Worm (Caenorhabditis elegans) whole organism, L1 larva: Measurements from ENCODE around the gene ZK354.3.

ENCODE experiments used
- C16A3.4 ChIP-seq: fragments of 150-350 bp; optimal IDR thresholded peaks from 2 replicates; lab custom pipeline; 2014; ENCODE audit warnings: missing biosample characterization, missing genetic modification characterization
- ceh-63 ChIP-seq: fragments of 200-800 bp; sonication (Bioruptor generic); optimal IDR thresholded peaks from 2 replicates; lab custom pipeline; 2018; ENCODE audit warnings: mild to moderate bottlenecking, missing genetic modification characterization, missing compliant biosample characterization
- ceh-8 ChIP-seq: fragments of 200-800 bp; sonication (Bioruptor generic); optimal IDR thresholded peaks from 2 replicates; lab custom pipeline; 2018; ENCODE audit warnings: mild to moderate bottlenecking, missing genetic modification characterization, moderate library complexity, missing compliant biosample characterization
- ceh-82 ChIP-seq, 3 experiments: fragments of 150-350 bp in 1 of 3; sonication (generic microtip) in 2 of 3; optimal IDR thresholded peaks; 2 replicates each; lab custom pipeline; 2014 to 2017; ENCODE audit warnings: missing biosample characterization in 3 of 3, missing genetic modification characterization in 3 of 3
- ceh-88 ChIP-seq: fragments of 200-800 bp; sonication (Bioruptor generic); IDR thresholded peaks from 2 replicates; pipeline ENCODE4 v1.3.6; 2022; ENCODE audit warnings: missing genetic modification characterization, missing compliant biosample characterization
- ceh-90 ChIP-seq: sonication (generic microtip); optimal IDR thresholded peaks from 2 replicates; lab custom pipeline; 2016; ENCODE audit warnings: missing genetic modification characterization, missing compliant biosample characterization
- dsc-1 ChIP-seq: sonication (generic microtip); optimal IDR thresholded peaks from 2 replicates; lab custom pipeline; 2016; ENCODE audit warnings: mild to moderate bottlenecking, missing genetic modification characterization, missing compliant biosample characterization
- efl-1 ChIP-seq, 4 experiments: fragments of 150-350 bp; optimal IDR thresholded peaks in 3 of 4; peaks in 1 of 4; 1 replicate in 1 of 4; 2 replicates in 3 of 4; lab custom pipeline; 2014; ENCODE audit warnings: missing biosample characterization in 2 of 4, missing genetic modification characterization in 2 of 4, missing genetic modification reagents in 2 of 4
- egl-13 ChIP-seq: sonication (generic microtip); optimal IDR thresholded peaks from 2 replicates; lab custom pipeline; 2016; ENCODE audit warnings: missing genotype, missing genetic modification reagents, missing genetic modification characterization, missing compliant biosample characterization
- egl-27 ChIP-seq, 2 experiments: fragments of 150-350 bp in 1 of 2; sonication (generic microtip); optimal IDR thresholded peaks; 3 replicates each; lab custom pipeline; 2017 to 2018; ENCODE audit warnings: missing biosample characterization in 2 of 2, missing genetic modification characterization in 2 of 2, missing genetic modification reagents in 2 of 2
- fkh-4 ChIP-seq: sonication (generic microtip); optimal IDR thresholded peaks from 2 replicates; lab custom pipeline; 2016; ENCODE audit warnings: missing compliant biosample characterization, missing genetic modification characterization, borderline replicate concordance
- fos-1 ChIP-seq: fragments of 150-350 bp; optimal IDR thresholded peaks from 2 replicates; lab custom pipeline; 2014; ENCODE audit warnings: missing biosample characterization, missing genetic modification characterization
- grh-1 ChIP-seq: fragments of 200-800 bp; sonication (Bioruptor generic); IDR thresholded peaks from 2 replicates; pipeline ENCODE4 v1.3.6; 2022; ENCODE audit warnings: missing genetic modification reagents, missing genetic modification characterization, missing compliant biosample characterization
- hlh-4 ChIP-seq: sonication (generic microtip); optimal IDR thresholded peaks from 2 replicates; lab custom pipeline; 2016; ENCODE audit warnings: mild to moderate bottlenecking, missing genetic modification characterization, missing compliant biosample characterization
- hpl-2 ChIP-seq: fragments of 150-350 bp; optimal IDR thresholded peaks from 2 replicates; lab custom pipeline; 2014; ENCODE audit warnings: missing biosample characterization, missing genetic modification reagents, missing genetic modification characterization
- irx-1 ChIP-seq: sonication (generic microtip); optimal IDR thresholded peaks from 2 replicates; lab custom pipeline; 2016; ENCODE audit warnings: missing genetic modification characterization, missing compliant biosample characterization
- jun-1 ChIP-seq: fragments of 150-350 bp; optimal IDR thresholded peaks from 2 replicates; lab custom pipeline; 2014; ENCODE audit warnings: missing biosample characterization, missing genetic modification reagents, missing genetic modification characterization
- lin-13 ChIP-seq: fragments of 150-350 bp; optimal IDR thresholded peaks from 2 replicates; lab custom pipeline; 2014; ENCODE audit warnings: missing biosample characterization, missing genetic modification reagents, missing genetic modification characterization
- lin-35 ChIP-seq, 2 experiments: fragments of 150-350 bp; optimal IDR thresholded peaks; 2 replicates each; lab custom pipeline; 2014; ENCODE audit warnings: missing biosample characterization in 2 of 2, missing genetic modification characterization in 2 of 2, missing genetic modification reagents in 2 of 2
- lsy-2 ChIP-seq, 2 experiments: fragments of 150-350 bp; optimal IDR thresholded peaks; 2 replicates each; lab custom pipeline; 2014; ENCODE audit warnings: missing biosample characterization in 2 of 2, missing genetic modification characterization in 2 of 2
- mdl-1 ChIP-seq, 2 experiments: fragments of 150-350 bp; optimal IDR thresholded peaks; 2 replicates each; lab custom pipeline; 2014 to 2017; ENCODE audit warnings: missing biosample characterization in 2 of 2, missing genetic modification characterization in 2 of 2, inconsistent platforms in 1 of 2
- mep-1 ChIP-seq: fragments of 150-350 bp; optimal IDR thresholded peaks from 2 replicates; lab custom pipeline; 2014; ENCODE audit warnings: missing biosample characterization, missing genetic modification characterization
- nhr-20 ChIP-seq: sonication (generic microtip); optimal IDR thresholded peaks from 2 replicates; lab custom pipeline; 2016; ENCODE audit warnings: mild to moderate bottlenecking, missing genetic modification characterization, missing compliant biosample characterization
- nhr-71 ChIP-seq: sonication (generic microtip); optimal IDR thresholded peaks from 2 replicates; lab custom pipeline; 2016; ENCODE audit warnings: mild to moderate bottlenecking, missing genetic modification characterization, moderate library complexity, missing compliant biosample characterization
- nhr-84 ChIP-seq: sonication (generic microtip); optimal IDR thresholded peaks from 2 replicates; lab custom pipeline; 2017; ENCODE audit warnings: missing biosample characterization, missing genetic modification characterization
- nhr-85 ChIP-seq: sonication (generic microtip); peaks from one replicate; lab custom pipeline; 2016; ENCODE audit warnings: missing genetic modification characterization, inconsistent platforms, missing compliant biosample characterization
- rnt-1 ChIP-seq: sonication (generic microtip); optimal IDR thresholded peaks from 2 replicates; lab custom pipeline; 2016; ENCODE audit warnings: mild to moderate bottlenecking, missing genetic modification characterization, moderate library complexity, missing compliant biosample characterization
- snpc-4 ChIP-seq: fragments of 150-350 bp; optimal IDR thresholded peaks from 2 replicates; lab custom pipeline; 2014; ENCODE audit warnings: missing biosample characterization, missing genetic modification characterization
- snu-23 ChIP-seq: sonication (generic microtip); optimal IDR thresholded peaks from 2 replicates; lab custom pipeline; 2016; ENCODE audit warnings: missing genetic modification characterization, missing compliant biosample characterization
- tlp-1 ChIP-seq: fragments of 150-350 bp; optimal IDR thresholded peaks from 2 replicates; lab custom pipeline; 2014; ENCODE audit warnings: missing biosample characterization, missing genetic modification characterization
- unc-30 ChIP-seq: sonication (generic microtip); optimal IDR thresholded peaks from 2 replicates; lab custom pipeline; 2017; ENCODE audit warnings: missing biosample characterization, missing genetic modification characterization
- vab-15 ChIP-seq: sonication (generic microtip); optimal IDR thresholded peaks from 2 replicates; lab custom pipeline; 2017; ENCODE audit warnings: missing genotype, mild to moderate bottlenecking, missing genetic modification characterization, missing compliant biosample characterization
- xbp-1 ChIP-seq: sonication (generic microtip); optimal IDR thresholded peaks from 2 replicates; lab custom pipeline; 2016; ENCODE audit warnings: missing genetic modification characterization, missing compliant biosample characterization

The ZK354.3 gene

ce11 chrIV:5268803-5269202 is 41.0 kb upstream of the ZK354.3 start, which contains the start of gene F36H12.4:
TSS of gene F36H12.4 (plus strand) at chrIV:5269103.
- TF ChIP-seq irx-1 (tag; lab: Kevin White, UChicago): no peak
- no peak for TF ChIP-seq efl-1 (optimal IDR thresholded peaks at IDR 0.05; lab: Kevin White, UChicago)
- TF ChIP-seq efl-1 (GFP tag; optimal IDR thresholded peaks at IDR 0.05 in 1 of 2; lab: Kevin White, UChicago): peak in 1 of 2 experiments; percentile 74

ce11 chrIV:5272518-5272917 is 37.3 kb upstream of the ZK354.3 start, which contains the start of gene F36H12.3:
TSS of gene F36H12.3 (plus strand) at chrIV:5272818.
- no peak for TF ChIP-seq C16A3.4
- TF ChIP-seq tlp-1: no peak
- TF ChIP-seq ceh-90 (tag; lab: Kevin White, UChicago): no peak
- TF ChIP-seq lsy-2 (tag; optimal IDR thresholded peaks at IDR 0.05; lab: Kevin White, UChicago): no peak
- no peak for TF ChIP-seq egl-13 (tag; lab: Kevin White, UChicago)
- no peak for TF ChIP-seq nhr-20 (tag; lab: Kevin White, UChicago)
- no peak for TF ChIP-seq fos-1 (tag; lab: Kevin White, UChicago)
- TF ChIP-seq ceh-82 (tag; optimal IDR thresholded peaks at IDR 0.05; lab: Kevin White, UChicago): no peak

- TF ChIP-seq rnt-1 (tag; lab: Kevin White, UChicago) (no peak), snpc-4 (tag; lab: Kevin White, UChicago) (no peak), tlp-1 (no peak), mep-1 (tag; lab: Kevin White, UChicago) (no peak), efl-1 (optimal IDR thresholded peaks at IDR 0.05; lab: Kevin White, UChicago) (no peak), efl-1 (GFP tag; optimal IDR thresholded peaks at IDR 0.05 in 1 of 2; lab: Kevin White, UChicago) (no peak)
Measured at ce11 chrIV:5273385-5273784, 36.5 kb upstream of the ZK354.3 start.

- TF ChIP-seq grh-1 (GFP tag; lab: Robert Waterston, UW) (no peak), egl-13 (tag; lab: Kevin White, UChicago) (no peak), ceh-63 (GFP tag; lab: Kevin White, UChicago) (no peak), mdl-1 (tag; optimal IDR thresholded peaks at IDR 0.05; lab: Kevin White, UChicago) (no peak), ceh-90 (tag; lab: Kevin White, UChicago) (no peak)
- TF ChIP-seq, all 84 proteins: peak for 0
Measured at ce11 chrIV:5274123-5274581, 35.7 kb upstream of the ZK354.3 start, which contains the start of gene slfl-4. TSS of gene slfl-4 (plus strand) at chrIV:5274531.

- TF ChIP-seq efl-1 (optimal IDR thresholded peaks at IDR 0.05; lab: Kevin White, UChicago) (no peak), efl-1 (GFP tag; optimal IDR thresholded peaks at IDR 0.05 in 1 of 2; lab: Kevin White, UChicago) (no peak), jun-1 (tag; lab: Kevin White, UChicago) (no peak), rnt-1 (tag; lab: Kevin White, UChicago) (no peak), egl-27 (tag; optimal IDR thresholded peaks at IDR 0.05; lab: Kevin White, UChicago) (no peak), dsc-1 (tag; lab: Kevin White, UChicago) (no peak), snu-23 (GFP tag; lab: Kevin White, UChicago) (no peak), nhr-84 (no peak), lin-13 (GFP tag; lab: Kevin White, UChicago) (no peak), unc-30 (tag; lab: Kevin White, UChicago) (no peak), xbp-1 (tag; lab: Kevin White, UChicago) (no peak), lin-35 (GFP tag; optimal IDR thresholded peaks at IDR 0.05; lab: Kevin White, UChicago) (no peak), ceh-63 (GFP tag; lab: Kevin White, UChicago) (no peak), hlh-4 (no peak), nhr-71 (tag; lab: Kevin White, UChicago) (no peak), ceh-88 (no peak), vab-15 (tag; lab: Kevin White, UChicago) (no peak), nhr-85 (tag; lab: Kevin White, UChicago) (no peak), ceh-8 (no peak), fkh-4 (tag; lab: Kevin White, UChicago) (no peak), hpl-2 (no peak)
Measured at ce11 chrIV:5277752-5278151, 32.1 kb upstream of the ZK354.3 start, which contains the start of gene F36H12.17. TSS of gene F36H12.17 (minus strand) at chrIV:5277852.
